Worm (Caenorhabditis elegans) whole organism, L3 larva: Measurements from ENCODE around the gene spp-26.
A peak's percentile ranks its signal among the peaks of the same experiment; 100 is the strongest.

Experiments used
- ceh-28 ChIP-seq: fragments of 150-350 bp; optimal IDR thresholded peaks from 2 replicates; lab custom pipeline; 2014; ENCODE audit warnings: missing biosample characterization, missing genetic modification reagents, missing genetic modification characterization
- egl-27 ChIP-seq: sonication (generic microtip); optimal IDR thresholded peaks from 4 replicates; lab custom pipeline; 2017; ENCODE audit warnings: missing biosample characterization, missing genetic modification reagents, missing genetic modification characterization
- egl-5 ChIP-seq: fragments of 150-350 bp; optimal IDR thresholded peaks from 2 replicates; lab custom pipeline; 2017; ENCODE audit warnings: missing biosample characterization, missing genetic modification reagents, missing genetic modification characterization, inconsistent platforms
- elt-1 ChIP-seq: fragments of 150-350 bp; optimal IDR thresholded peaks from 2 replicates; lab custom pipeline; 2014; ENCODE audit warnings: missing biosample characterization, missing genetic modification characterization
- lin-15B ChIP-seq: fragments of 150-350 bp; optimal IDR thresholded peaks from 2 replicates; lab custom pipeline; 2014; ENCODE audit warnings: missing biosample characterization, missing genetic modification characterization
- nhr-11 ChIP-seq: fragments of 150-350 bp; optimal IDR thresholded peaks from 2 replicates; lab custom pipeline; 2014; ENCODE audit warnings: missing biosample characterization, missing genetic modification characterization
- nhr-25 ChIP-seq: sonication (generic microtip); optimal IDR thresholded peaks from 2 replicates; lab custom pipeline; 2017; ENCODE audit warnings: missing biosample characterization, missing genetic modification characterization
- pha-4 ChIP-seq: fragments of 150-350 bp; optimal IDR thresholded peaks from 2 replicates; lab custom pipeline; 2014; ENCODE audit warnings: missing biosample characterization, missing genetic modification reagents, missing genetic modification characterization
- tbx-2 ChIP-seq: sonication (generic microtip); optimal IDR thresholded peaks from 2 replicates; lab custom pipeline; 2016; ENCODE audit warnings: mild to moderate bottlenecking, missing genetic modification characterization, missing compliant biosample characterization
- unc-62 ChIP-seq: fragments of 150-350 bp; sonication (generic microtip); optimal IDR thresholded peaks from 4 replicates; lab custom pipeline; 2014; ENCODE audit warnings: missing biosample characterization, missing genetic modification reagents, missing genetic modification characterization

DNA sequence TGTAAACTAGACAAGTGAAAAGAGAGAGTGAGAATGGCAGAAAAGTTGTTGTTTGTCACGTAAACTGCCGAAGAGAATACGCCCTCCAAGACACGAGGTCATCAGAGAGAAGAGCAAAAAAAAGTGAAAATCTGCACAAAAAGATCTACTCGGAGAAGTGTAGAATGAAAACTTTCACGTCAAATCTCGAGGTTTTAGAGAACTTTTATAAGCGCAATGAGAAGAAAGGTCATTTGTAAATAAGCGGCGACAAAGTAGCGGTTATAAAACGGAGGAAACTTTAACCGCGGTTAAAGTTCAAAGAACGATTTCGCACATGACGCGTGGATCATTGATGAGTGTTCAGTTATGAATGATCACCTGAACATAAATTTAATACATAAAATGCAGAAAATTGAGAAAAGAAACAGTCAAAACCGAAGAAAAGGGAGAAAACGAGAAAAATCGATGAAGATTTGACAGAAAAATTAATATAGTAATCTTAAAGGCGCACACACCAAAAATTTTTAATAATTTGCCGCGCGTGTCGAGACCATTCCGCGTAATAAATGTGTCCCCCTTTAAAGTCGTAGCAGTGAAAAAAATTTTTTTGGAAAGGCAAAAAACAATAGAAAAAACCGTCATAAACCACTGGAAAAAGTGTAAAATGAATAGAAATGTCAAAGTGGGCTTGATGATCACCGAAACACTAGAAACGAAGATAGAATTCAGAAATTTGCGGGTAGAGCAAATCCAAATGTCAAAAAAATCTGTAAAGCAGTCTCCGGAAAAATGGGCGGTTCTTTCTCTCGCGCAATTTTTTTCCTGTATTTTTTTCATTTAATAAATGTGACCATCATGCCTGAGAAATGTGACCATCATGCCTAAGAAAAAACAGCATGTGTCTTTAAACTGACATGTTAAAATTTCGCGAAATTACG is 41.4 kb downstream of the spp-26 start:
- TF ChIP-seq unc-62 (GFP tag; lab: Kevin White, UChicago) (no peak), pha-4 (tag; lab: Kevin White, UChicago) (peak; percentile 72), nhr-11 (tag; lab: Kevin White, UChicago) (no peak), ceh-28 (tag; lab: Kevin White, UChicago) (no peak), nhr-25 (tag; lab: Kevin White, UChicago) (peak; percentile 86), elt-1 (tag; lab: Kevin White, UChicago) (peak; percentile 52), tbx-2 (tag; lab: Kevin White, UChicago) (no peak), lin-15B (no peak), egl-27 (tag; lab: Kevin White, UChicago) (no peak), egl-5 (no peak)
